Worm (Caenorhabditis elegans) whole organism, L4 larva: ENCODE measurements around the gene gcy-33.

Source experiments
- daf-12 ChIP-seq: fragments of 150-350 bp; optimal IDR thresholded peaks from 2 replicates; lab custom pipeline; 2014; ENCODE audit warnings: missing biosample characterization, missing genetic modification reagents, missing genetic modification characterization
- fkh-10 ChIP-seq: fragments of 150-350 bp; optimal IDR thresholded peaks from 2 replicates; lab custom pipeline; 2014; ENCODE audit warnings: missing biosample characterization, missing genetic modification reagents, missing genetic modification characterization

ce11 chrV:11993706-11994345 is 7.8 kb downstream of the gcy-33 start, which contains the start of the genes cyl-1 and C52E4.7:
- no peak for TF ChIP-seq daf-12
- no peak for TF ChIP-seq fkh-10 (GFP tag; lab: Kevin White, UChicago)
